Fruit fly (Drosophila melanogaster): ENCODE data around the gene Atg1.
A peak's percentile ranks its signal among the peaks of the same experiment; 100 is the strongest.

Atg1 gene

DNA sequence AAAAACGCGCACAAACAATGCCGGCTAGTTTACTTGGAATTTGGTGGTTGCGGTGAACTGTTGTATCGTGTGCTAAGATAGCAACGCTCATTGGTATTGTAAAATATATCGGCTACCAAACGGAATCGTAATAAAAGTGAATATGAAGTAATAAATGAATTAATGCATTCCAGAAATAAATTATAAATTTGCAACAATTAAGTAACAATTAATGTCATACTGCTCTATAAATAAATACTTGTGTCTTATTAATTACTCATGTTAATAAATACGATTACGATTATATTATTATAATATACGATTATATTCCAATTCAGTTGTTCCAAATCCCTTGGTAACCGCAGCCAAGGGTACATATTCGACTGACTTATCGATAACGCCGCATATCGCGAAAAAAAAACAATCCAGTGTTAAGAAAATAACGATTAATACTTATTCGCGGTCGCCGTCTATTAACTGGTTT lies 70.3 kb downstream of the Atg1 start, which contains the start of the genes SmD1 and Ptp69D (continued):
- TF ChIP-seq so (GFP tag; IDR thresholded peaks at IDR 0.05) (no peak), insv (GFP tag; optimal IDR thresholded peaks at IDR 0.05) (no peak), seq (GFP tag; IDR thresholded peaks at IDR 0.05) (no peak), CG10959 (GFP tag; IDR thresholded peaks at IDR 0.05) (no peak), CG2120 (GFP tag; optimal IDR thresholded peaks at IDR 0.05) (peak; percentile 15), ato (GFP tag; IDR thresholded peaks at IDR 0.05; ENCODE audit: partially characterized antibody) (no peak), CG14860 (GFP tag; IDR thresholded peaks at IDR 0.05; ENCODE audit: partially characterized antibody) (peak; percentile 85), CG15601 (tag; optimal IDR thresholded peaks at IDR 0.05) (peak; percentile 3), Atf3 (GFP tag; optimal IDR thresholded peaks at IDR 0.05) (no peak), CG11456 (GFP tag; IDR thresholded peaks at IDR 0.05) (no peak), ac (GFP tag; optimal IDR thresholded peaks at IDR 0.05) (no peak), Awh (GFP tag; IDR thresholded peaks at IDR 0.05) (no peak), CG2202 (tag; optimal IDR thresholded peaks at IDR 0.05) (no peak), CG13123 (GFP tag; optimal IDR thresholded peaks at IDR 0.05) (no peak), grau (tag; optimal IDR thresholded peaks at IDR 0.05) (no peak), knrl (GFP tag; IDR thresholded peaks at IDR 0.05; ENCODE audit: partially characterized antibody) (peak; percentile 93), CG16813 (GFP tag; IDR thresholded peaks at IDR 0.05; ENCODE audit: partially characterized antibody) (peak; percentile 87), CG10366 (GFP tag; IDR thresholded peaks at IDR 0.05) (no peak), CG4282 (GFP tag; optimal IDR thresholded peaks at IDR 0.05) (no peak), Atf6 (GFP tag; IDR thresholded peaks at IDR 0.05) (no peak), CG6813 (GFP tag; optimal IDR thresholded peaks at IDR 0.05) (no peak), unc-4 (GFP tag; IDR thresholded peaks at IDR 0.05; ENCODE audit: partially characterized antibody) (peak; percentile 77), CG10462 (GFP tag; optimal IDR thresholded peaks at IDR 0.05) (no peak), lov (optimal IDR thresholded peaks at IDR 0.05) (no peak), lov (GFP tag; IDR thresholded peaks at IDR 0.05) (no peak), dm (GFP tag; optimal IDR thresholded peaks at IDR 0.05) (no peak), chif (GFP tag; optimal IDR thresholded peaks at IDR 0.05) (no peak), CG2199 (GFP tag; IDR thresholded peaks at IDR 0.05) (no peak), z (GFP tag; IDR thresholded peaks at IDR 0.05) (no peak), cwo (GFP tag; optimal IDR thresholded peaks at IDR 0.05) (no peak), crc (GFP tag; optimal IDR thresholded peaks at IDR 0.05) (no peak), Max (GFP tag; optimal IDR thresholded peaks at IDR 0.05) (peak; percentile 35), CG1647 (GFP tag; optimal IDR thresholded peaks at IDR 0.05) (no peak), MTF-1 (GFP tag; optimal IDR thresholded peaks at IDR 0.05; ENCODE audit: borderline replicate concordance) (no peak), Dbx (GFP tag; IDR thresholded peaks at IDR 0.05) (no peak), trem (tag; optimal IDR thresholded peaks at IDR 0.05) (peak; percentile 68), CG11247 (GFP tag; IDR thresholded peaks at IDR 0.05) (no peak), CG12071 (GFP tag; optimal IDR thresholded peaks at IDR 0.05) (no peak), CG4404 (GFP tag; IDR thresholded peaks at IDR 0.05) (no peak), jing (GFP tag; optimal IDR thresholded peaks at IDR 0.05) (no peak), Hey (tag; optimal IDR thresholded peaks at IDR 0.05) (no peak), CG17328 (GFP tag; IDR thresholded peaks at IDR 0.05) (no peak), otp (GFP tag; IDR thresholded peaks at IDR 0.05) (no peak), gro (GFP tag; optimal IDR thresholded peaks at IDR 0.05) (no peak), CG1603 (tag; optimal IDR thresholded peaks at IDR 0.05) (peak; percentile 99), phol (tag; optimal IDR thresholded peaks at IDR 0.05) (peak; percentile 60), shn (GFP tag; optimal IDR thresholded peaks at IDR 0.05) (no peak), CG16815 (GFP tag; optimal IDR thresholded peaks at IDR 0.05) (no peak), oc (tag; optimal IDR thresholded peaks at IDR 0.05) (no peak), sima (GFP tag; optimal IDR thresholded peaks at IDR 0.05) (no peak), Dad (GFP tag; optimal IDR thresholded peaks at IDR 0.05) (no peak), CG32772 (GFP tag; IDR thresholded peaks at IDR 0.05) (no peak)

Measured in whole organism, embryonic.